Worm (Caenorhabditis elegans): ENCODE data around the gene Y32H12A.8.

DNA sequence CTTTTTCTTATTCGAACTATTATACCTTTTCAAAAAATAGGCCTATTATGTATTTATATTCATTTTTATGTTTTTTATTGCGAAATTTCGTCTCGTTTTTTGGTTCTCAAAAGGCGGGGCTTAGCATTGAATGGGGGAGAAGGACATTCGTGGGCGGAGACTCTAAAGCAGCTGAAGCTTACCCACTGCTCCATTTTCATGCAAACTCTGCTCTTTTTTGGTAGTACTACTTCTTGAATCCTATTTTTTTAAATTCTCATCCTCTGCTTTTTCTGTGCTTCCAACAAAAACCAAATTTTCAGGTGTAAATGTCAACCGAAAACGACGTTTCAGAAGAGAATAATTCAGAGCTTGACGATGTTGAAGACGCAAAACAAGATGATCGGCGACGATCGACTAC, 64.5 kb downstream of the Y32H12A.8 start, which contains the start of gene ZK121.2:
- TF ChIP-seq R02D3.7 (tag; optimal IDR thresholded peaks at IDR 0.05): no peak
- no peak for TF ChIP-seq nhr-11 (tag; optimal IDR thresholded peaks at IDR 0.05)
- no peak for TF ChIP-seq skn-1 (tag; optimal IDR thresholded peaks at IDR 0.05)
- no peak for TF ChIP-seq nhr-237 (tag; optimal IDR thresholded peaks at IDR 0.05)
- no peak for TF ChIP-seq lin-39 (tag; optimal IDR thresholded peaks at IDR 0.05)
- TF ChIP-seq lin-11 (tag; optimal IDR thresholded peaks at IDR 0.05): no peak
- TF ChIP-seq F13H6.1 (tag; optimal IDR thresholded peaks at IDR 0.05): no peak
- TF ChIP-seq lsy-2 (tag; optimal IDR thresholded peaks at IDR 0.05): no peak
- no peak for TF ChIP-seq aly-2 (tag; optimal IDR thresholded peaks at IDR 0.05)
- no peak for TF ChIP-seq fos-1 (tag; optimal IDR thresholded peaks at IDR 0.05)
- no peak for TF ChIP-seq elt-3 (tag; optimal IDR thresholded peaks at IDR 0.05)
- TF ChIP-seq unc-62 (GFP tag; optimal IDR thresholded peaks at IDR 0.05): no peak
